Worm (Caenorhabditis elegans) whole organism, L4 larva: ENCODE measurements around the gene C18H7.6.

Source experiments
- F26F4.8 ChIP-seq: fragments of 200-800 bp; sonication (Bioruptor generic); conservative IDR thresholded peaks from 2 replicates; pipeline ENCODE4 v1.3.6; 2022; ENCODE audit warnings: missing genetic modification characterization, missing compliant biosample characterization
- F49E8.2 ChIP-seq: sonication (generic microtip); optimal IDR thresholded peaks from 2 replicates; lab custom pipeline; 2016; ENCODE audit warnings: missing compliant biosample characterization, mild to moderate bottlenecking, missing genetic modification characterization, borderline replicate concordance
- Y105C5A.15 ChIP-seq: fragments of 200-800 bp; sonication (Bioruptor generic); IDR thresholded peaks from 2 replicates; pipeline ENCODE4 v1.3.6; 2022; ENCODE audit warnings: missing genetic modification characterization, missing compliant biosample characterization
- Y48G9A.11 ChIP-seq: fragments of 200-800 bp; sonication (Bioruptor generic); IDR thresholded peaks from 2 replicates; pipeline ENCODE4 v1.3.6; 2022; ENCODE audit warnings: missing genetic modification reagents, missing genetic modification characterization, missing compliant biosample characterization
- ZK337.2 ChIP-seq: fragments of 200-800 bp; sonication (Bioruptor generic); IDR thresholded peaks from 2 replicates; pipeline ENCODE4 v1.3.6; 2022; ENCODE audit warnings: missing genetic modification reagents, missing genetic modification characterization, missing compliant biosample characterization
- aha-1 ChIP-seq: fragments of 150-350 bp; peaks from one replicate; lab custom pipeline; 2014; ENCODE audit warnings: missing biosample characterization, missing genetic modification characterization
- aly-2 ChIP-seq: sonication (generic microtip); optimal IDR thresholded peaks from 2 replicates; lab custom pipeline; 2018; ENCODE audit warnings: missing biosample characterization, missing genetic modification characterization
- arid-1 ChIP-seq: fragments of 200-800 bp; sonication (Bioruptor generic); conservative IDR thresholded peaks from 2 replicates; pipeline ENCODE4 v1.3.6; 2022; ENCODE audit warnings: missing genetic modification reagents, missing genetic modification characterization, missing compliant biosample characterization
- ceh-28 ChIP-seq: fragments of 150-350 bp; optimal IDR thresholded peaks from 2 replicates; lab custom pipeline; 2014; ENCODE audit warnings: missing biosample characterization, missing genetic modification reagents, missing genetic modification characterization
- ceh-32 ChIP-seq: sonication (generic microtip); optimal IDR thresholded peaks from 2 replicates; lab custom pipeline; 2016; ENCODE audit warnings: mild to moderate bottlenecking, missing genetic modification characterization, missing compliant biosample characterization; ENCODE audit not compliant: poor library complexity
- ceh-62 ChIP-seq: sonication (generic microtip); optimal IDR thresholded peaks from 2 replicates; lab custom pipeline; 2017; ENCODE audit warnings: missing biosample characterization, missing genetic modification characterization
- cey-2 ChIP-seq: sonication (generic microtip); optimal IDR thresholded peaks from 3 replicates; lab custom pipeline; 2017; ENCODE audit warnings: missing genetic modification characterization, mild to moderate bottlenecking, missing compliant biosample characterization, antibody characterized with exemption, borderline replicate concordance; ENCODE audit not compliant: insufficient read depth
- egl-27 ChIP-seq: sonication (generic microtip); optimal IDR thresholded peaks from 3 replicates; lab custom pipeline; 2017; ENCODE audit warnings: missing biosample characterization, missing genetic modification reagents, missing genetic modification characterization
- egl-43 ChIP-seq: fragments of 200-800 bp; sonication (Bioruptor generic); IDR thresholded peaks from 2 replicates; pipeline ENCODE4 v1.3.6; 2022; ENCODE audit warnings: missing genetic modification reagents, missing genetic modification characterization, missing compliant biosample characterization
- fos-1 ChIP-seq: fragments of 150-350 bp; optimal IDR thresholded peaks from 2 replicates; lab custom pipeline; 2014; ENCODE audit warnings: missing biosample characterization, missing genetic modification characterization
- gei-8 ChIP-seq: fragments of 200-800 bp; sonication (Bioruptor generic); optimal IDR thresholded peaks from 2 replicates; lab custom pipeline; 2018; ENCODE audit warnings: mild to moderate bottlenecking, missing genetic modification characterization, missing compliant biosample characterization
- hif-1 ChIP-seq, 2 experiments: sonication (generic microtip); optimal IDR thresholded peaks; 2 replicates each; lab custom pipeline; 2016 to 2017; ENCODE audit warnings: missing compliant biosample characterization in 2 of 2, missing genetic modification characterization in 2 of 2, missing genetic modification reagents in 2 of 2, missing genotype in 2 of 2, mild to moderate bottlenecking in 1 of 2
- hlh-11 ChIP-seq: fragments of 200-800 bp; sonication (Bioruptor generic); optimal IDR thresholded peaks from 2 replicates; lab custom pipeline; 2018; ENCODE audit warnings: mild to moderate bottlenecking, missing genetic modification characterization, missing compliant biosample characterization
- hmg-1.1 ChIP-seq: fragments of 200-800 bp; sonication (Bioruptor generic); IDR thresholded peaks from 2 replicates; pipeline ENCODE4 v1.3.6; 2022; ENCODE audit warnings: missing genetic modification reagents, missing genetic modification characterization, missing compliant biosample characterization
- lim-7 ChIP-seq: fragments of 200-800 bp; sonication (Bioruptor generic); IDR thresholded peaks from 2 replicates; pipeline ENCODE4 v1.3.6; 2022; ENCODE audit warnings: missing genetic modification characterization, missing compliant biosample characterization
- lin-1 ChIP-seq: fragments of 200-800 bp; sonication (Bioruptor generic); IDR thresholded peaks from 2 replicates; pipeline ENCODE4 v1.3.6; 2022; ENCODE audit warnings: missing genetic modification reagents, missing genetic modification characterization, missing compliant biosample characterization
- lin-15B ChIP-seq: fragments of 150-350 bp; sonication (generic microtip); optimal IDR thresholded peaks from 3 replicates; lab custom pipeline; 2014; ENCODE audit warnings: missing biosample characterization, missing genetic modification characterization
- lin-39 ChIP-seq: fragments of 150-350 bp; optimal IDR thresholded peaks from 2 replicates; lab custom pipeline; 2014; ENCODE audit warnings: missing biosample characterization, missing genetic modification reagents, missing genetic modification characterization
- lir-3 ChIP-seq: sonication (generic microtip); optimal IDR thresholded peaks from 2 replicates; lab custom pipeline; 2016; ENCODE audit warnings: mild to moderate bottlenecking, missing genetic modification characterization, missing compliant biosample characterization
- lsy-2 ChIP-seq, 2 experiments: fragments of 150-350 bp in 1 of 2; sonication (generic microtip) in 1 of 2; optimal IDR thresholded peaks; 2 replicates each; lab custom pipeline; 2014 to 2017; ENCODE audit warnings: missing biosample characterization in 2 of 2, missing genetic modification characterization in 2 of 2
- mdl-1 ChIP-seq, 2 experiments: fragments of 150-350 bp in 1 of 2; sonication (generic microtip) in 1 of 2; optimal IDR thresholded peaks; 2 replicates each; lab custom pipeline; 2014 to 2017; ENCODE audit warnings: missing biosample characterization in 2 of 2, missing genetic modification characterization in 2 of 2
- mdt-29 ChIP-seq: fragments of 200-800 bp; sonication (Bioruptor generic); IDR thresholded peaks from 2 replicates; pipeline ENCODE4 v1.3.6; 2022; ENCODE audit warnings: missing genetic modification reagents, missing genetic modification characterization, missing compliant biosample characterization
- mxl-2 ChIP-seq: fragments of 200-800 bp; sonication (Bioruptor generic); conservative IDR thresholded peaks from 2 replicates; pipeline ENCODE4 v1.3.6; 2022; ENCODE audit warnings: missing genetic modification reagents, missing genetic modification characterization, missing compliant biosample characterization
- mxl-3 ChIP-seq: fragments of 200-800 bp; sonication (Bioruptor generic); optimal IDR thresholded peaks from 2 replicates; lab custom pipeline; 2018; ENCODE audit warnings: mild to moderate bottlenecking, missing genetic modification characterization, missing compliant biosample characterization
- nhr-10 ChIP-seq: fragments of 150-350 bp; optimal IDR thresholded peaks from 2 replicates; lab custom pipeline; 2014; ENCODE audit warnings: missing biosample characterization, missing genetic modification characterization
- nhr-237 ChIP-seq: sonication (generic microtip); optimal IDR thresholded peaks from 2 replicates; lab custom pipeline; 2017; ENCODE audit warnings: missing biosample characterization, missing genetic modification characterization
- nhr-28 ChIP-seq: fragments of 150-350 bp; optimal IDR thresholded peaks from 2 replicates; lab custom pipeline; 2014; ENCODE audit warnings: missing biosample characterization, missing genetic modification characterization
- nhr-76 ChIP-seq: fragments of 150-350 bp; optimal IDR thresholded peaks from 2 replicates; lab custom pipeline; 2014; ENCODE audit warnings: missing biosample characterization, missing genetic modification characterization
- nhr-77 ChIP-seq: fragments of 150-350 bp; optimal IDR thresholded peaks from 2 replicates; lab custom pipeline; 2014; ENCODE audit warnings: missing biosample characterization, missing genetic modification characterization
- pqm-1 ChIP-seq: sonication (generic microtip); optimal IDR thresholded peaks from 2 replicates; lab custom pipeline; 2017; ENCODE audit warnings: missing biosample characterization, missing genetic modification characterization
- saeg-2 ChIP-seq: fragments of 200-800 bp; sonication (Bioruptor generic); IDR thresholded peaks from 2 replicates; pipeline ENCODE4 v1.3.6; 2022; ENCODE audit warnings: missing genetic modification reagents, missing genetic modification characterization, missing compliant biosample characterization
- snpc-4 ChIP-seq: fragments of 150-350 bp; optimal IDR thresholded peaks from 2 replicates; lab custom pipeline; 2014; ENCODE audit warnings: missing biosample characterization, missing genetic modification characterization
- spr-1 ChIP-seq: sonication (generic microtip); optimal IDR thresholded peaks from 2 replicates; lab custom pipeline; 2016; ENCODE audit warnings: mild to moderate bottlenecking, missing genetic modification characterization, missing compliant biosample characterization
- spr-3 ChIP-seq: fragments of 200-800 bp; sonication (Bioruptor generic); optimal IDR thresholded peaks from 2 replicates; lab custom pipeline; 2018; ENCODE audit warnings: mild to moderate bottlenecking, missing genetic modification characterization, missing compliant biosample characterization
- unc-62 ChIP-seq, 3 experiments: fragments of 150-350 bp in 1 of 3; sonication (generic microtip); optimal IDR thresholded peaks in 2 of 3; peaks in 1 of 3; 1 replicate in 1 of 3; 2 replicates in 2 of 3; lab custom pipeline; 2014 to 2017; ENCODE audit warnings: missing biosample characterization in 3 of 3, missing genetic modification characterization in 3 of 3, missing genetic modification reagents in 3 of 3, missing genotype in 1 of 3
- vab-7 ChIP-seq: fragments of 200-800 bp; sonication (Bioruptor generic); IDR thresholded peaks from 2 replicates; pipeline ENCODE4 v1.3.6; 2022; ENCODE audit warnings: missing genetic modification reagents, missing genetic modification characterization, missing compliant biosample characterization
- zfp-2 ChIP-seq: sonication (generic microtip); optimal IDR thresholded peaks from 2 replicates; lab custom pipeline; 2016; ENCODE audit warnings: mild to moderate bottlenecking, missing genetic modification characterization, missing compliant biosample characterization
- zfp-3 ChIP-seq: fragments of 200-800 bp; sonication (Bioruptor generic); conservative IDR thresholded peaks from 2 replicates; pipeline ENCODE4 v1.3.6; 2022; ENCODE audit warnings: missing genetic modification reagents, missing genetic modification characterization, missing compliant biosample characterization
- zip-11 ChIP-seq: fragments of 200-800 bp; sonication (Bioruptor generic); IDR thresholded peaks from 2 replicates; pipeline ENCODE4 v1.3.6; 2022; ENCODE audit warnings: missing genetic modification characterization, missing compliant biosample characterization
- zip-2 ChIP-seq: fragments of 150-350 bp; optimal IDR thresholded peaks from 2 replicates; lab custom pipeline; 2014; ENCODE audit warnings: missing biosample characterization, missing genetic modification characterization
- ztf-11 ChIP-seq: fragments of 150-350 bp; optimal IDR thresholded peaks from 2 replicates; lab custom pipeline; 2014; ENCODE audit warnings: missing biosample characterization, missing genetic modification characterization
- ztf-7 ChIP-seq: fragments of 150-350 bp; optimal IDR thresholded peaks from 2 replicates; lab custom pipeline; 2014; ENCODE audit warnings: missing biosample characterization, missing genetic modification characterization

C18H7.6 gene

DNA sequence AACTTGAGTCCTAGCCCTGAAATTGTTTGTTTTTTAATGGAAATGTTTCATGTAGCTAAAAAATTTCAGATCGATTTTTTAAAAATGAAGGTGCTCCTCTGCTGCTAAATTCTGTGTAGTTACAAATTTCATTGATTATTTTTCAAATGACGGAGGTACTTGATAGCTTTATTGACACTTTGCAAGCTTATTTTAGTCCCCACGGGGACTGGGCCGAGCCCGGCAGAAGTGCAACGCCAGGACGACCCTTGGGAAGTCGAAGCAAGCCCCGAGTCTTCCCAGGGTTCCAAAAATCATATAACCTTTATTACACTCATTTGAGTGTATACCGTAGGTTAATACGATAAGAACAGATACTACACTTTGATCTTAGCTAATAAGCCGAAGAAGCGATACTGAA, 31.6 kb upstream of the C18H7.6 start:
- TF ChIP-seq nhr-77 (tag; lab: Kevin White, UChicago) (no peak), unc-62 (GFP tag; optimal IDR thresholded peaks at IDR 0.05 in 1 of 2; lab: Kevin White, UChicago) (peak in 1 of 2 experiments; percentile 67), unc-62 (tag; optimal IDR thresholded peaks at IDR 0.05; lab: Kevin White, UChicago) (no peak), lim-7 (GFP tag; lab: Robert Waterston, UW) (peak; percentile 19; the same call in 1 of the 2 replicates), zfp-2 (tag; lab: Kevin White, UChicago) (no peak), aly-2 (tag; lab: Kevin White, UChicago) (no peak), spr-3 (GFP tag; lab: Kevin White, UChicago) (no peak)

DNA sequence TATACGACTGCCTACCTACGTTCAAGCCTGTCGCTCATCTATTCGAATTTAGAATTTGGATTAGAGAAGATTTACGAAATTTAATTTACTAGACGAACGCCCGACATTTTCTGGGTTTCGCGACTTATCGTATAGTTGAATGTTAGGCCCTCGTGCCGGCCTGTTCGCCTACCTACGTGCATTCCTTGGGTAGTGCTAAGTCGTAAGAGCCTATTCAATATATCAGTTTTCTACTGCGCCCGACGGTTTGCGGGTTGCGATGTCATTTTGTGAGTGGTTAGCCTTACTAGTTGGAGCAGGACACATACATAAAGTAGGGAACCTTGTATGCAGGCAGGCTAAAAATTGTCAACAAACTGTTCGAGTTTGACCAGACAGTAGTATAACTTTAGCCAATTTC, 30.7 kb upstream of the C18H7.6 start:
- TF ChIP-seq aha-1 (tag; lab: Kevin White, UChicago) (peak; percentile 93), mdl-1 (tag; optimal IDR thresholded peaks at IDR 0.05; lab: Kevin White, UChicago) (no peak)

DNA sequence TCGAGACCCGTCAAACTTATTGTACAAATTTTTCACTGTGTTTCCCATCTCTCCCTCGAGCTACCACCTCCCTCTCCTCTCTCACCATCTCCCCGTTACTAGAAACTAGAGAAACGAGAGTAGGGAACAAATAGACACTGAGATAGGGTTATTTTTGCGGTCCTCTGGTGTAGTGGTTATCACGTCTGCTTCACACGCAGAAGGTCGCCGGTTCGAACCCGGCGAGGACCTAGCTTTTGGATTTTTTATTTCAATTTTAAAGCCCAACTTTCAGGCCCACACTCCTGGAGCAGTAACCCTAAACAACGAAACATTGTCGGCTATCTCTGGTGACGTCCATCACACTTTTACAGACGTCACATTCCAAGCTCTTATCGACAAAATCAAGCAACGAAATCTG, 28.0 kb upstream of the C18H7.6 start:
- TF ChIP-seq ceh-62 (tag; lab: Kevin White, UChicago) (no peak), egl-27 (peak; percentile 8), ceh-32 (no peak), hlh-11 (tag; lab: Kevin White, UChicago) (peak; percentile 47), Y105C5A.15 (GFP tag; lab: Robert Waterston, UW) (0 out of 2 replicates have a peak, but pooled peaks have one; percentile 57), lin-1 (peak; percentile 60; the same call in 1 of the 2 replicates), arid-1 (GFP tag; lab: Robert Waterston, UW) (peak; percentile 63; the same call in 1 of the 2 replicates), mxl-3 (peak; percentile 20), vab-7 (GFP tag; lab: Robert Waterston, UW) (peak; percentile 65; the same call in 1 of the 2 replicates), F49E8.2 (tag; lab: Kevin White, UChicago) (no peak), aha-1 (tag; lab: Kevin White, UChicago) (peak; percentile 96), hmg-1.1 (GFP tag; lab: Robert Waterston, UW) (peak; percentile 91), saeg-2 (GFP tag; lab: Robert Waterston, UW) (no peak), snpc-4 (tag; lab: Kevin White, UChicago) (no peak), mxl-2 (GFP tag; lab: Robert Waterston, UW) (no peak), nhr-10 (tag; lab: Kevin White, UChicago) (no peak), pqm-1 (tag; lab: Kevin White, UChicago) (no peak), zip-2 (tag; lab: Kevin White, UChicago) (no peak), lsy-2 (tag; optimal IDR thresholded peaks at IDR 0.05; lab: Kevin White, UChicago) (no peak), mdt-29 (GFP tag; lab: Robert Waterston, UW) (no peak), spr-1 (tag; lab: Kevin White, UChicago) (peak; percentile 31), lir-3 (tag; lab: Kevin White, UChicago) (peak; percentile 40), nhr-237 (no peak), aly-2 (tag; lab: Kevin White, UChicago) (no peak), lin-15B (tag; lab: Kevin White, UChicago) (no peak), nhr-76 (tag; lab: Kevin White, UChicago) (no peak), egl-43 (peak; percentile 90), ztf-11 (tag; lab: Kevin White, UChicago) (no peak), cey-2 (tag; lab: Kevin White, UChicago) (no peak), hif-1 (tag; optimal IDR thresholded peaks at IDR 0.05; lab: Kevin White, UChicago) (peak in 1 of 2 experiments; percentile 43), nhr-77 (tag; lab: Kevin White, UChicago) (peak; percentile 27), spr-3 (GFP tag; lab: Kevin White, UChicago) (peak; percentile 70), zip-11 (GFP tag; lab: Robert Waterston, UW) (no peak), gei-8 (peak; percentile 59), lin-39 (no peak), fos-1 (tag; lab: Kevin White, UChicago) (no peak), ZK337.2 (GFP tag; lab: Robert Waterston, UW) (peak; percentile 50; the same call in 1 of the 2 replicates), nhr-28 (tag; lab: Kevin White, UChicago) (no peak), ceh-28 (tag; lab: Kevin White, UChicago) (no peak), ztf-7 (peak; percentile 24), zfp-3 (GFP tag; lab: Robert Waterston, UW) (0 out of 2 replicates have a peak, but pooled peaks have one; percentile 37), F26F4.8 (GFP tag; lab: Robert Waterston, UW) (peak; percentile 74), Y48G9A.11 (GFP tag; lab: Robert Waterston, UW) (peak; percentile 56)
